Worm (Caenorhabditis elegans) whole organism, midembryonic: ENCODE data around the gene T28A8.6.

Experiments used
- T22C8.4 ChIP-seq: fragments of 200-800 bp; sonication (Bioruptor generic); IDR thresholded peaks from 2 replicates; pipeline ENCODE4 v1.3.6; 2022; ENCODE audit warnings: missing genetic modification characterization, missing compliant biosample characterization
- flt-1 ChIP-seq: fragments of 200-800 bp; sonication (Bioruptor generic); IDR thresholded peaks from 2 replicates; pipeline ENCODE4 v1.3.6; 2022; ENCODE audit warnings: missing genetic modification characterization, missing compliant biosample characterization
- med-1 ChIP-seq: sonication (generic microtip); optimal IDR thresholded peaks from 2 replicates; lab custom pipeline; 2017; ENCODE audit warnings: missing genetic modification characterization, mild to moderate bottlenecking, missing compliant biosample characterization, antibody characterized with exemption, missing genetic modification reagents; ENCODE audit not compliant: insufficient read depth
- tab-1 ChIP-seq: fragments of 200-800 bp; sonication (Bioruptor generic); IDR thresholded peaks from 2 replicates; pipeline ENCODE4 v1.3.6; 2022; ENCODE audit warnings: missing genetic modification characterization, missing compliant biosample characterization

DNA sequence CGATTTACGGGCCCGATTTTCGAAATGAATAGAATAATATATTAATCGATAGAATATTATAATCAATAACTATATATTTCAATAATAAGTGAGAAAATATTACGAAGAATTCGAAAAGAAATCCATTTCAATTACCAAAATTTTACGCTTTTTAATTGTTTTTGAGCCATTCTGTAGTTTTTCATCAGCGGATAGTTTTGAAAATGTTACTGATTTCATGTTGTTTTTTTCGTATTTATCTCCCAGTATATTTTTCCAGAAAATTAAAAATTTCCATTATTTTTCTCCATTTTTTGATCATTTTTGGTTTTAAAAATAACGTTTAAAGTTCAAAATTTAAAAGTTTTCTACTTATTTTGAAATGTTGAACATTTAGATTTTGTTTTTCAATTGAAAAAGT, 6.7 kb downstream of the T28A8.6 start, which contains the start of gene T28A8.3:
- no peak for TF ChIP-seq tab-1 (GFP tag; lab: Robert Waterston, UW)
- TF ChIP-seq T22C8.4 = no peak
- TF ChIP-seq med-1 (GFP tag; lab: Kevin White, UChicago) = no peak
- TF ChIP-seq flt-1 (GFP tag; lab: Robert Waterston, UW) = no peak
